Worm (Caenorhabditis elegans) whole organism, late embryonic: ENCODE results near the gene F32D8.12.

Experiments
- ceh-22 ChIP-seq: sonication (generic microtip); optimal IDR thresholded peaks from 2 replicates; lab custom pipeline; 2017; ENCODE audit warnings: missing biosample characterization, missing genetic modification characterization
- elt-2 ChIP-seq: sonication (generic microtip); optimal IDR thresholded peaks from 2 replicates; lab custom pipeline; 2016; ENCODE audit warnings: missing genetic modification reagents, missing genetic modification characterization, missing compliant biosample characterization
- gmeb-2 ChIP-seq: sonication (generic microtip); optimal IDR thresholded peaks from 2 replicates; lab custom pipeline; 2016; ENCODE audit warnings: missing genetic modification characterization, inconsistent platforms, missing compliant biosample characterization
- hlh-30 ChIP-seq: sonication (generic microtip); optimal IDR thresholded peaks from 2 replicates; lab custom pipeline; 2017; ENCODE audit warnings: antibody characterized with exemption, missing genetic modification characterization, missing compliant biosample characterization; ENCODE audit not compliant: insufficient read depth
- hlh-8 ChIP-seq: sonication (generic microtip); optimal IDR thresholded peaks from 2 replicates; lab custom pipeline; 2016; ENCODE audit warnings: missing genotype, missing genetic modification characterization, missing compliant biosample characterization
- madf-2 ChIP-seq: sonication (generic microtip); optimal IDR thresholded peaks from 2 replicates; lab custom pipeline; 2017; ENCODE audit warnings: missing genetic modification characterization, missing compliant biosample characterization
- nfya-1 ChIP-seq: sonication (generic microtip); optimal IDR thresholded peaks from 2 replicates; lab custom pipeline; 2017; ENCODE audit warnings: missing genetic modification characterization, mild to moderate bottlenecking, missing compliant biosample characterization, antibody characterized with exemption, moderate library complexity
- pag-3 ChIP-seq: sonication (generic microtip); optimal IDR thresholded peaks from 2 replicates; lab custom pipeline; 2016; ENCODE audit warnings: missing compliant biosample characterization, missing genetic modification characterization, borderline replicate concordance
- pha-4 ChIP-seq: fragments of 150-350 bp; optimal IDR thresholded peaks from 2 replicates; lab custom pipeline; 2018; ENCODE audit warnings: missing biosample characterization, missing genetic modification reagents, missing genetic modification characterization
- pros-1 ChIP-seq: fragments of 150-350 bp; optimal IDR thresholded peaks from 2 replicates; lab custom pipeline; 2014; ENCODE audit warnings: missing biosample characterization, missing genetic modification reagents, missing genetic modification characterization
- rnt-1 ChIP-seq: sonication (generic microtip); optimal IDR thresholded peaks from 2 replicates; lab custom pipeline; 2016; ENCODE audit warnings: missing genetic modification characterization, missing compliant biosample characterization

- TF ChIP-seq pros-1: no peak
- no peak for TF ChIP-seq gmeb-2 (tag; lab: Kevin White, UChicago)
- TF ChIP-seq hlh-30 (tag; lab: Kevin White, UChicago): no peak
- TF ChIP-seq pha-4 (tag; lab: Kevin White, UChicago): no peak
- no peak for TF ChIP-seq madf-2
- TF ChIP-seq nfya-1 (tag; lab: Kevin White, UChicago): no peak
- no peak for TF ChIP-seq elt-2 (tag; lab: Kevin White, UChicago)
- no peak for TF ChIP-seq pag-3 (tag; lab: Kevin White, UChicago)
- TF ChIP-seq hlh-8 (tag; lab: Kevin White, UChicago): no peak
- no peak for TF ChIP-seq ceh-22
- TF ChIP-seq rnt-1 (tag; lab: Kevin White, UChicago): no peak
Measured at ce11 chrV:10887564-10887963, 3.3 kb downstream of the F32D8.12 start.
